Worm (Caenorhabditis elegans) whole organism, late embryonic: ENCODE data around the gene F19C6.3.
A peak's percentile ranks its signal among the peaks of the same experiment; 100 is the strongest.

Experiments
- C38D4.7 ChIP-seq: fragments of 200-800 bp; sonication (Bioruptor generic); optimal IDR thresholded peaks from 2 replicates; lab custom pipeline; 2018; ENCODE audit warnings: mild to moderate bottlenecking, missing genetic modification characterization, moderate library complexity, missing compliant biosample characterization
- F13H6.1 ChIP-seq: sonication (generic microtip); optimal IDR thresholded peaks from 2 replicates; lab custom pipeline; 2016; ENCODE audit warnings: missing genetic modification characterization, missing compliant biosample characterization
- K09A11.1 ChIP-seq: sonication (generic microtip); optimal IDR thresholded peaks from 2 replicates; lab custom pipeline; 2017; ENCODE audit warnings: antibody characterized with exemption, mild to moderate bottlenecking, missing genetic modification characterization, missing compliant biosample characterization; ENCODE audit not compliant: insufficient read depth
- T23F11.4 ChIP-seq: fragments of 200-800 bp; sonication (Bioruptor generic); optimal IDR thresholded peaks from 2 replicates; lab custom pipeline; 2018; ENCODE audit warnings: mild to moderate bottlenecking, missing genetic modification characterization, missing compliant biosample characterization
- Y22D7AL.16 ChIP-seq: sonication (generic microtip); optimal IDR thresholded peaks from 2 replicates; lab custom pipeline; 2016; ENCODE audit warnings: missing genetic modification characterization, missing compliant biosample characterization
- ahr-1 ChIP-seq: sonication (generic microtip); optimal IDR thresholded peaks from 2 replicates; lab custom pipeline; 2016; ENCODE audit warnings: missing genetic modification characterization, missing compliant biosample characterization
- ceh-14 ChIP-seq: sonication (generic microtip); optimal IDR thresholded peaks from 2 replicates; lab custom pipeline; 2016; ENCODE audit warnings: missing genotype, missing genetic modification characterization, missing compliant biosample characterization
- ceh-19 ChIP-seq: fragments of 200-800 bp; sonication (Bioruptor generic); optimal IDR thresholded peaks from 2 replicates; lab custom pipeline; 2018; ENCODE audit warnings: mild to moderate bottlenecking, missing genetic modification characterization, missing compliant biosample characterization
- ceh-2 ChIP-seq: sonication (generic microtip); optimal IDR thresholded peaks from 2 replicates; lab custom pipeline; 2016; ENCODE audit warnings: missing genotype, missing genetic modification characterization, missing compliant biosample characterization
- ceh-30 ChIP-seq: fragments of 150-350 bp; optimal IDR thresholded peaks from 2 replicates; lab custom pipeline; 2014; ENCODE audit warnings: missing biosample characterization, missing genetic modification characterization
- ceh-31 ChIP-seq: sonication (generic microtip); optimal IDR thresholded peaks from 2 replicates; lab custom pipeline; 2016; ENCODE audit warnings: missing genetic modification characterization, missing compliant biosample characterization
- ceh-34 ChIP-seq: sonication (generic microtip); optimal IDR thresholded peaks from 2 replicates; lab custom pipeline; 2016; ENCODE audit warnings: mild to moderate bottlenecking, missing genetic modification characterization, missing compliant biosample characterization
- ceh-45 ChIP-seq: fragments of 200-800 bp; sonication (Bioruptor generic); IDR thresholded peaks from 2 replicates; pipeline ENCODE4 v1.3.6; 2022; ENCODE audit warnings: missing genetic modification reagents, missing genetic modification characterization, missing compliant biosample characterization
- ceh-48 ChIP-seq: sonication (generic microtip); optimal IDR thresholded peaks from 2 replicates; lab custom pipeline; 2016; ENCODE audit warnings: missing genetic modification characterization, inconsistent platforms, missing compliant biosample characterization
- ceh-6 ChIP-seq: fragments of 200-800 bp; sonication (Bioruptor generic); optimal IDR thresholded peaks from 2 replicates; lab custom pipeline; 2018; ENCODE audit warnings: mild to moderate bottlenecking, missing genetic modification characterization, missing compliant biosample characterization
- ceh-9 ChIP-seq: sonication (generic microtip); optimal IDR thresholded peaks from 2 replicates; lab custom pipeline; 2016; ENCODE audit warnings: mild to moderate bottlenecking, missing genetic modification characterization, inconsistent platforms, missing compliant biosample characterization
- che-1 ChIP-seq: sonication (generic microtip); optimal IDR thresholded peaks from 2 replicates; lab custom pipeline; 2016; ENCODE audit warnings: mild to moderate bottlenecking, missing genetic modification characterization, missing compliant biosample characterization
- dve-1 ChIP-seq: sonication (generic microtip); optimal IDR thresholded peaks from 2 replicates; lab custom pipeline; 2017; ENCODE audit warnings: antibody characterized with exemption, mild to moderate bottlenecking, missing genetic modification characterization, missing compliant biosample characterization
- elt-2 ChIP-seq: sonication (generic microtip); optimal IDR thresholded peaks from 2 replicates; lab custom pipeline; 2016; ENCODE audit warnings: missing genetic modification reagents, missing genetic modification characterization, missing compliant biosample characterization
- fax-1 ChIP-seq: sonication (generic microtip); optimal IDR thresholded peaks from 2 replicates; lab custom pipeline; 2016; ENCODE audit warnings: missing genotype, missing genetic modification characterization, missing compliant biosample characterization
- fkh-10 ChIP-seq: fragments of 150-350 bp; optimal IDR thresholded peaks from 2 replicates; lab custom pipeline; 2014; ENCODE audit warnings: missing biosample characterization, missing genetic modification reagents, missing genetic modification characterization
- fkh-6 ChIP-seq: sonication (generic microtip); optimal IDR thresholded peaks from 2 replicates; lab custom pipeline; 2016; ENCODE audit warnings: missing genetic modification characterization, missing compliant biosample characterization
- gmeb-2 ChIP-seq: sonication (generic microtip); optimal IDR thresholded peaks from 2 replicates; lab custom pipeline; 2016; ENCODE audit warnings: missing genetic modification characterization, inconsistent platforms, missing compliant biosample characterization
- hlh-13 ChIP-seq: fragments of 200-800 bp; sonication (Bioruptor generic); optimal IDR thresholded peaks from 2 replicates; lab custom pipeline; 2018; ENCODE audit warnings: mild to moderate bottlenecking, missing genetic modification characterization, missing compliant biosample characterization
- hlh-30 ChIP-seq: sonication (generic microtip); optimal IDR thresholded peaks from 2 replicates; lab custom pipeline; 2017; ENCODE audit warnings: antibody characterized with exemption, missing genetic modification characterization, missing compliant biosample characterization; ENCODE audit not compliant: insufficient read depth
- hlh-8 ChIP-seq: sonication (generic microtip); optimal IDR thresholded peaks from 2 replicates; lab custom pipeline; 2016; ENCODE audit warnings: missing genotype, missing genetic modification characterization, missing compliant biosample characterization
- lim-6 ChIP-seq: sonication (generic microtip); optimal IDR thresholded peaks from 2 replicates; lab custom pipeline; 2016; ENCODE audit warnings: missing genetic modification characterization, missing compliant biosample characterization
- lin-11 ChIP-seq: fragments of 200-800 bp; sonication (Bioruptor generic); optimal IDR thresholded peaks from 2 replicates; lab custom pipeline; 2018; ENCODE audit warnings: mild to moderate bottlenecking, missing genetic modification characterization, missing compliant biosample characterization
- madf-2 ChIP-seq: sonication (generic microtip); optimal IDR thresholded peaks from 2 replicates; lab custom pipeline; 2017; ENCODE audit warnings: missing genetic modification characterization, missing compliant biosample characterization
- mec-3 ChIP-seq: sonication (generic microtip); optimal IDR thresholded peaks from 2 replicates; lab custom pipeline; 2016; ENCODE audit warnings: borderline replicate concordance, missing genetic modification characterization, missing compliant biosample characterization
- nfya-1 ChIP-seq: sonication (generic microtip); optimal IDR thresholded peaks from 2 replicates; lab custom pipeline; 2017; ENCODE audit warnings: missing genetic modification characterization, mild to moderate bottlenecking, missing compliant biosample characterization, antibody characterized with exemption, moderate library complexity
- nhr-11 ChIP-seq: fragments of 150-350 bp; optimal IDR thresholded peaks from 2 replicates; lab custom pipeline; 2014; ENCODE audit warnings: missing biosample characterization, missing genetic modification characterization
- npax-4 ChIP-seq: sonication (generic microtip); optimal IDR thresholded peaks from 2 replicates; lab custom pipeline; 2016; ENCODE audit warnings: missing genetic modification characterization, missing compliant biosample characterization
- pat-9 ChIP-seq: fragments of 200-800 bp; sonication (Bioruptor generic); optimal IDR thresholded peaks from 2 replicates; lab custom pipeline; 2018; ENCODE audit warnings: mild to moderate bottlenecking, missing genetic modification characterization, moderate library complexity, missing compliant biosample characterization
- pax-1 ChIP-seq: fragments of 150-350 bp; optimal IDR thresholded peaks from 2 replicates; lab custom pipeline; 2014; ENCODE audit warnings: missing biosample characterization, missing genetic modification characterization
- pha-4 ChIP-seq: fragments of 150-350 bp; optimal IDR thresholded peaks from 2 replicates; lab custom pipeline; 2018; ENCODE audit warnings: missing biosample characterization, missing genetic modification reagents, missing genetic modification characterization
- pros-1 ChIP-seq: fragments of 150-350 bp; optimal IDR thresholded peaks from 2 replicates; lab custom pipeline; 2014; ENCODE audit warnings: missing biosample characterization, missing genetic modification reagents, missing genetic modification characterization
- ref-2 ChIP-seq: sonication (generic microtip); optimal IDR thresholded peaks from 2 replicates; lab custom pipeline; 2016; ENCODE audit warnings: missing genetic modification characterization, missing compliant biosample characterization
- rnt-1 ChIP-seq: sonication (generic microtip); optimal IDR thresholded peaks from 2 replicates; lab custom pipeline; 2016; ENCODE audit warnings: missing genetic modification characterization, missing compliant biosample characterization
- sdc-2 ChIP-seq: sonication (generic microtip); optimal IDR thresholded peaks from 2 replicates; lab custom pipeline; 2016; ENCODE audit warnings: missing genotype, missing genetic modification characterization, missing compliant biosample characterization
- sox-2 ChIP-seq: fragments of 200-800 bp; sonication (Bioruptor generic); IDR thresholded peaks from 2 replicates; pipeline ENCODE4 v1.3.6; 2022; ENCODE audit warnings: missing genetic modification reagents, missing genetic modification characterization, missing compliant biosample characterization
- sox-4 ChIP-seq: sonication (generic microtip); optimal IDR thresholded peaks from 2 replicates; lab custom pipeline; 2017; ENCODE audit warnings: mild to moderate bottlenecking, missing genetic modification characterization, inconsistent platforms, missing compliant biosample characterization
- tbx-2 ChIP-seq: sonication (generic microtip); optimal IDR thresholded peaks from 2 replicates; lab custom pipeline; 2016; ENCODE audit warnings: missing genetic modification characterization, missing compliant biosample characterization
- unc-3 ChIP-seq, 2 experiments: fragments of 200-800 bp in 1 of 2; sonication (Bioruptor generic) in 1 of 2; sonication (generic microtip) in 1 of 2; conservative IDR thresholded peaks in 1 of 2; optimal IDR thresholded peaks in 1 of 2; 2 replicates each; pipeline versions ENCODE4 v1.3.6 to Lab custom; 2016 to 2022; ENCODE audit warnings: missing compliant biosample characterization in 2 of 2, missing genetic modification characterization in 2 of 2, missing genetic modification reagents in 1 of 2
- unc-42 ChIP-seq: sonication (generic microtip); optimal IDR thresholded peaks from 2 replicates; lab custom pipeline; 2016; ENCODE audit warnings: missing genotype, missing genetic modification characterization, missing compliant biosample characterization
- unc-55 ChIP-seq: sonication (generic microtip); optimal IDR thresholded peaks from 2 replicates; lab custom pipeline; 2017; ENCODE audit warnings: missing biosample characterization, missing genetic modification reagents, missing genetic modification characterization
- unc-86 ChIP-seq: sonication (generic microtip); optimal IDR thresholded peaks from 2 replicates; lab custom pipeline; 2016; ENCODE audit warnings: missing genetic modification characterization, missing compliant biosample characterization
- zip-5 ChIP-seq: sonication (generic microtip); optimal IDR thresholded peaks from 2 replicates; lab custom pipeline; 2016; ENCODE audit warnings: missing genetic modification characterization, missing compliant biosample characterization
- ztf-16 ChIP-seq: sonication (generic microtip); optimal IDR thresholded peaks from 2 replicates; lab custom pipeline; 2017; ENCODE audit warnings: missing genetic modification characterization, missing compliant biosample characterization

Gene F19C6.3

ce11 chrX:10000635-10001034 lies 7.9 kb downstream of the F19C6.3 start, which contains the start of gene F19C6.2:
Gene F19C6.2, plus strand, starts transcription at chrX:10000935.
- TF ChIP-seq ceh-9 (no peak), nhr-11 (no peak), ceh-2 (tag; lab: Kevin White, UChicago) (no peak), hlh-13 (GFP tag; lab: Kevin White, UChicago) (no peak), mec-3 (tag; lab: Kevin White, UChicago) (no peak), pat-9 (tag; lab: Kevin White, UChicago) (no peak), T23F11.4 (GFP tag; lab: Kevin White, UChicago) (no peak), sdc-2 (no peak), dve-1 (no peak), ceh-31 (tag; lab: Kevin White, UChicago) (no peak), ceh-14 (tag; lab: Kevin White, UChicago) (no peak), Y22D7AL.16 (tag; lab: Kevin White, UChicago) (no peak), unc-42 (tag; lab: Kevin White, UChicago) (no peak), zip-5 (tag; lab: Kevin White, UChicago) (no peak), fax-1 (no peak), lim-6 (tag; lab: Kevin White, UChicago) (no peak), ceh-48 (tag; lab: Kevin White, UChicago) (no peak), sox-2 (no peak), unc-86 (no peak), fkh-6 (tag; lab: Kevin White, UChicago) (no peak)

- TF ChIP-seq ceh-30 (tag; lab: Kevin White, UChicago) (peak; percentile 56), fkh-10 (GFP tag; lab: Kevin White, UChicago) (no peak), gmeb-2 (tag; lab: Kevin White, UChicago) (no peak), elt-2 (peak; percentile 71), lin-11 (tag; lab: Kevin White, UChicago) (peak; percentile 2), pax-1 (tag; lab: Kevin White, UChicago) (peak; percentile 1), unc-86 (peak; percentile 53), ceh-48 (tag; lab: Kevin White, UChicago) (peak; percentile 94), ceh-6 (GFP tag; lab: Kevin White, UChicago) (peak; percentile 26), madf-2 (peak; percentile 100), unc-3 (GFP tag; conservative IDR thresholded peaks at IDR 0.05; lab: Robert Waterston, UW) (0 out of 2 replicates have a peak, but pooled peaks have one; percentile 7), unc-3 (tag; optimal IDR thresholded peaks at IDR 0.05; lab: Kevin White, UChicago) (no peak), hlh-30 (peak; percentile 54), hlh-8 (tag; lab: Kevin White, UChicago) (peak; percentile 26), F13H6.1 (tag; lab: Kevin White, UChicago) (peak; percentile 27), K09A11.1 (peak; percentile 29), C38D4.7 (no peak), ahr-1 (tag; lab: Kevin White, UChicago) (peak; percentile 10), tbx-2 (tag; lab: Kevin White, UChicago) (peak; percentile 34), rnt-1 (tag; lab: Kevin White, UChicago) (no peak), sox-4 (peak; percentile 44), pat-9 (tag; lab: Kevin White, UChicago) (peak; percentile 11), ztf-16 (peak; percentile 67), npax-4 (no peak), ceh-2 (tag; lab: Kevin White, UChicago) (no peak), ref-2 (no peak), pros-1 (tag; lab: Kevin White, UChicago) (peak; percentile 51), ceh-19 (GFP tag; lab: Kevin White, UChicago) (no peak), ceh-45 (no peak), pha-4 (tag; lab: Kevin White, UChicago) (no peak), unc-55 (GFP tag; lab: Kevin White, UChicago) (peak; percentile 63), ceh-34 (tag; lab: Kevin White, UChicago) (peak; percentile 72), che-1 (tag; lab: Kevin White, UChicago) (peak; percentile 43), T23F11.4 (GFP tag; lab: Kevin White, UChicago) (peak; percentile 62), nfya-1 (tag; lab: Kevin White, UChicago) (peak; percentile 82), unc-42 (tag; lab: Kevin White, UChicago) (peak; percentile 19)
These were observed 8.9 kb downstream of the F19C6.3 start for ce11 chrX:9999599-10000201.
